Worm (Caenorhabditis elegans) whole organism, L4 larva: ENCODE results near the gene cht-4.
A peak's percentile ranks its signal among the peaks of the same experiment; 100 is the strongest.

Source experiments
- D1046.2 ChIP-seq: fragments of 200-800 bp; sonication (Bioruptor generic); IDR thresholded peaks from 2 replicates; pipeline ENCODE4 v1.3.6; 2022; ENCODE audit warnings: missing genetic modification characterization, missing compliant biosample characterization
- F37D6.2 ChIP-seq: sonication (generic microtip); optimal IDR thresholded peaks from 2 replicates; lab custom pipeline; 2016; ENCODE audit warnings: mild to moderate bottlenecking, missing genetic modification characterization, missing compliant biosample characterization
- R02D3.7 ChIP-seq: fragments of 150-350 bp; sonication (generic microtip); optimal IDR thresholded peaks from 3 replicates; lab custom pipeline; 2014; ENCODE audit warnings: missing biosample characterization, missing genetic modification characterization
- Y48G9A.11 ChIP-seq: fragments of 200-800 bp; sonication (Bioruptor generic); IDR thresholded peaks from 2 replicates; pipeline ENCODE4 v1.3.6; 2022; ENCODE audit warnings: missing genetic modification reagents, missing genetic modification characterization, missing compliant biosample characterization
- ZK546.5 ChIP-seq, 2 experiments: sonication (generic microtip); optimal IDR thresholded peaks; 2 replicates each; lab custom pipeline; 2017; ENCODE audit warnings: missing biosample characterization in 2 of 2, missing genetic modification characterization in 2 of 2
- aly-2 ChIP-seq: sonication (generic microtip); optimal IDR thresholded peaks from 2 replicates; lab custom pipeline; 2018; ENCODE audit warnings: missing biosample characterization, missing genetic modification characterization
- ceh-32 ChIP-seq: sonication (generic microtip); optimal IDR thresholded peaks from 2 replicates; lab custom pipeline; 2016; ENCODE audit warnings: mild to moderate bottlenecking, missing genetic modification characterization, missing compliant biosample characterization; ENCODE audit not compliant: poor library complexity
- ceh-82 ChIP-seq: sonication (generic microtip); optimal IDR thresholded peaks from 2 replicates; lab custom pipeline; 2017; ENCODE audit warnings: missing biosample characterization, missing genetic modification characterization
- daf-12 ChIP-seq: fragments of 150-350 bp; optimal IDR thresholded peaks from 2 replicates; lab custom pipeline; 2014; ENCODE audit warnings: missing biosample characterization, missing genetic modification reagents, missing genetic modification characterization
- daf-16 ChIP-seq, 3 experiments: sonication (generic microtip); optimal IDR thresholded peaks; 2 replicates each; lab custom pipeline; 2016 to 2017; ENCODE audit warnings: missing genetic modification characterization in 3 of 3, missing genetic modification reagents in 3 of 3, mild to moderate bottlenecking in 2 of 3, missing compliant biosample characterization in 2 of 3, missing biosample characterization in 1 of 3, moderate library complexity in 1 of 3
- dmd-6 ChIP-seq: fragments of 200-800 bp; sonication (Bioruptor generic); IDR thresholded peaks from 2 replicates; pipeline ENCODE4 v1.3.6; 2022; ENCODE audit warnings: missing genetic modification reagents, missing genetic modification characterization, missing compliant biosample characterization
- dmd-9 ChIP-seq: fragments of 200-800 bp; sonication (Bioruptor generic); IDR thresholded peaks from 2 replicates; pipeline ENCODE4 v1.3.6; 2022; ENCODE audit warnings: missing genetic modification reagents, missing genetic modification characterization, missing compliant biosample characterization
- dpl-1 ChIP-seq: fragments of 150-350 bp; optimal IDR thresholded peaks from 2 replicates; lab custom pipeline; 2014; ENCODE audit warnings: missing biosample characterization, missing genetic modification reagents, missing genetic modification characterization
- duxl-1 ChIP-seq: sonication (generic microtip); optimal IDR thresholded peaks from 2 replicates; lab custom pipeline; 2016; ENCODE audit warnings: mild to moderate bottlenecking, missing genetic modification characterization, moderate library complexity, missing compliant biosample characterization; ENCODE audit not compliant: poor library complexity
- dve-1 ChIP-seq: sonication (generic microtip); optimal IDR thresholded peaks from 2 replicates; lab custom pipeline; 2017; ENCODE audit warnings: antibody characterized with exemption, mild to moderate bottlenecking, missing genetic modification characterization, missing compliant biosample characterization; ENCODE audit not compliant: insufficient read depth
- egl-43 ChIP-seq: fragments of 200-800 bp; sonication (Bioruptor generic); IDR thresholded peaks from 2 replicates; pipeline ENCODE4 v1.3.6; 2022; ENCODE audit warnings: missing genetic modification reagents, missing genetic modification characterization, missing compliant biosample characterization
- fkh-10 ChIP-seq: fragments of 150-350 bp; optimal IDR thresholded peaks from 2 replicates; lab custom pipeline; 2014; ENCODE audit warnings: missing biosample characterization, missing genetic modification reagents, missing genetic modification characterization
- hif-1 ChIP-seq, 2 experiments: sonication (generic microtip); optimal IDR thresholded peaks; 2 replicates each; lab custom pipeline; 2016 to 2017; ENCODE audit warnings: missing compliant biosample characterization in 2 of 2, missing genetic modification characterization in 2 of 2, missing genetic modification reagents in 2 of 2, missing genotype in 2 of 2, mild to moderate bottlenecking in 1 of 2
- hlh-11 ChIP-seq: fragments of 200-800 bp; sonication (Bioruptor generic); optimal IDR thresholded peaks from 2 replicates; lab custom pipeline; 2018; ENCODE audit warnings: mild to moderate bottlenecking, missing genetic modification characterization, missing compliant biosample characterization
- lin-13 ChIP-seq: fragments of 150-350 bp; optimal IDR thresholded peaks from 2 replicates; lab custom pipeline; 2014; ENCODE audit warnings: missing biosample characterization, missing genetic modification reagents, missing genetic modification characterization
- lin-38 ChIP-seq: fragments of 200-800 bp; sonication (Bioruptor generic); IDR thresholded peaks from 2 replicates; pipeline ENCODE4 v1.3.6; 2022; ENCODE audit warnings: missing genetic modification reagents, missing genetic modification characterization, missing compliant biosample characterization
- lir-3 ChIP-seq: sonication (generic microtip); optimal IDR thresholded peaks from 2 replicates; lab custom pipeline; 2016; ENCODE audit warnings: mild to moderate bottlenecking, missing genetic modification characterization, missing compliant biosample characterization
- mdt-29 ChIP-seq: fragments of 200-800 bp; sonication (Bioruptor generic); IDR thresholded peaks from 2 replicates; pipeline ENCODE4 v1.3.6; 2022; ENCODE audit warnings: missing genetic modification reagents, missing genetic modification characterization, missing compliant biosample characterization
- mes-2 ChIP-seq: sonication (generic microtip); optimal IDR thresholded peaks from 2 replicates; lab custom pipeline; 2016; ENCODE audit warnings: missing genotype, mild to moderate bottlenecking, missing genetic modification characterization, missing compliant biosample characterization; ENCODE audit not compliant: poor library complexity, severe bottlenecking
- mxl-2 ChIP-seq: fragments of 200-800 bp; sonication (Bioruptor generic); conservative IDR thresholded peaks from 2 replicates; pipeline ENCODE4 v1.3.6; 2022; ENCODE audit warnings: missing genetic modification reagents, missing genetic modification characterization, missing compliant biosample characterization
- mxl-3 ChIP-seq: fragments of 200-800 bp; sonication (Bioruptor generic); optimal IDR thresholded peaks from 2 replicates; lab custom pipeline; 2018; ENCODE audit warnings: mild to moderate bottlenecking, missing genetic modification characterization, missing compliant biosample characterization
- nhr-10 ChIP-seq: fragments of 150-350 bp; optimal IDR thresholded peaks from 2 replicates; lab custom pipeline; 2014; ENCODE audit warnings: missing biosample characterization, missing genetic modification characterization
- nhr-28 ChIP-seq: fragments of 150-350 bp; optimal IDR thresholded peaks from 2 replicates; lab custom pipeline; 2014; ENCODE audit warnings: missing biosample characterization, missing genetic modification characterization
- nhr-41 ChIP-seq: fragments of 200-800 bp; sonication (Bioruptor generic); IDR thresholded peaks from 2 replicates; pipeline ENCODE4 v1.3.6; 2022; ENCODE audit warnings: missing genetic modification reagents, missing genetic modification characterization, missing compliant biosample characterization
- nhr-42 ChIP-seq: fragments of 200-800 bp; sonication (Bioruptor generic); IDR thresholded peaks from 2 replicates; pipeline ENCODE4 v1.3.6; 2022; ENCODE audit warnings: missing genetic modification characterization, missing compliant biosample characterization
- nhr-6 ChIP-seq: fragments of 150-350 bp; optimal IDR thresholded peaks from 2 replicates; lab custom pipeline; 2014; ENCODE audit warnings: missing biosample characterization, missing genetic modification characterization
- nhr-77 ChIP-seq: fragments of 150-350 bp; optimal IDR thresholded peaks from 2 replicates; lab custom pipeline; 2014; ENCODE audit warnings: missing biosample characterization, missing genetic modification characterization
- php-3 ChIP-seq: fragments of 200-800 bp; sonication (Bioruptor generic); IDR thresholded peaks from 2 replicates; pipeline ENCODE4 v1.3.6; 2022; ENCODE audit warnings: missing genetic modification reagents, missing genetic modification characterization, missing compliant biosample characterization
- pqm-1 ChIP-seq: sonication (generic microtip); optimal IDR thresholded peaks from 2 replicates; lab custom pipeline; 2017; ENCODE audit warnings: missing biosample characterization, missing genetic modification characterization
- saeg-2 ChIP-seq: fragments of 200-800 bp; sonication (Bioruptor generic); IDR thresholded peaks from 2 replicates; pipeline ENCODE4 v1.3.6; 2022; ENCODE audit warnings: missing genetic modification reagents, missing genetic modification characterization, missing compliant biosample characterization
- set-16 ChIP-seq: fragments of 200-800 bp; sonication (Bioruptor generic); IDR thresholded peaks from 2 replicates; pipeline ENCODE4 v1.3.6; 2022; ENCODE audit warnings: missing genetic modification reagents, missing genetic modification characterization, missing compliant biosample characterization
- skn-1 ChIP-seq: fragments of 150-350 bp; optimal IDR thresholded peaks from 2 replicates; lab custom pipeline; 2014; ENCODE audit warnings: missing biosample characterization, missing genetic modification characterization
- snpc-1.2 ChIP-seq: fragments of 200-800 bp; sonication (Bioruptor generic); IDR thresholded peaks from 2 replicates; pipeline ENCODE4 v1.3.6; 2022; ENCODE audit warnings: missing genetic modification reagents, missing genetic modification characterization, missing compliant biosample characterization
- spr-3 ChIP-seq: fragments of 200-800 bp; sonication (Bioruptor generic); optimal IDR thresholded peaks from 2 replicates; lab custom pipeline; 2018; ENCODE audit warnings: mild to moderate bottlenecking, missing genetic modification characterization, missing compliant biosample characterization
- unc-130 ChIP-seq: sonication (generic microtip); optimal IDR thresholded peaks from 2 replicates; lab custom pipeline; 2016; ENCODE audit warnings: missing genetic modification reagents, missing genetic modification characterization, missing compliant biosample characterization
- zip-11 ChIP-seq: fragments of 200-800 bp; sonication (Bioruptor generic); IDR thresholded peaks from 2 replicates; pipeline ENCODE4 v1.3.6; 2022; ENCODE audit warnings: missing genetic modification characterization, missing compliant biosample characterization
- ztf-11 ChIP-seq: fragments of 150-350 bp; optimal IDR thresholded peaks from 2 replicates; lab custom pipeline; 2014; ENCODE audit warnings: missing biosample characterization, missing genetic modification characterization

Gene cht-4

ce11 chrIII:1698842-1699241, 41.6 kb upstream of the cht-4 start, which contains the start of gene fbxa-74 (continued):
- no peak for TF ChIP-seq snpc-1.2 (GFP tag; lab: Robert Waterston, UW)
- TF ChIP-seq saeg-2 (GFP tag; lab: Robert Waterston, UW), result no peak
- TF ChIP-seq mdt-29 (GFP tag; lab: Robert Waterston, UW), result no peak
- TF ChIP-seq nhr-10, result no peak
- TF ChIP-seq mxl-3 (GFP tag; lab: Kevin White, UChicago), result no peak
- TF ChIP-seq nhr-28 (tag; lab: Kevin White, UChicago), result peak; percentile 56
- TF ChIP-seq daf-16 (GFP tag; optimal IDR thresholded peaks at IDR 0.05; lab: Kevin White, UChicago), result no peak
- no peak for TF ChIP-seq daf-16 (tag; optimal IDR thresholded peaks at IDR 0.05; lab: Kevin White, UChicago)
- TF ChIP-seq skn-1 (tag; lab: Kevin White, UChicago), result no peak
- no peak for TF ChIP-seq aly-2 (tag; lab: Kevin White, UChicago)
- TF ChIP-seq php-3 (GFP tag; lab: Robert Waterston, UW), result no peak
- TF ChIP-seq D1046.2 (GFP tag; lab: Robert Waterston, UW), result no peak
- TF ChIP-seq R02D3.7, result no peak
- TF ChIP-seq pqm-1 (tag; lab: Kevin White, UChicago), result peak; percentile 87
- TF ChIP-seq nhr-77 (tag; lab: Kevin White, UChicago), result no peak
- TF ChIP-seq nhr-6 (tag; lab: Kevin White, UChicago), result peak; percentile 86
- TF ChIP-seq dmd-6, result peak; percentile 76
- no peak for TF ChIP-seq dpl-1
- no peak for TF ChIP-seq spr-3 (GFP tag; lab: Kevin White, UChicago)
- TF ChIP-seq mxl-2 (GFP tag; lab: Robert Waterston, UW), result no peak
- no peak for TF ChIP-seq F37D6.2 (tag; lab: Kevin White, UChicago)
- TF ChIP-seq set-16, result no peak
- TF ChIP-seq duxl-1 (tag; lab: Kevin White, UChicago), result no peak
- TF ChIP-seq lin-38 (GFP tag; lab: Robert Waterston, UW), result no peak
- TF ChIP-seq lin-13, result no peak
- TF ChIP-seq dve-1, result peak; percentile 41
- no peak for TF ChIP-seq fkh-10 (GFP tag; lab: Kevin White, UChicago)
- no peak for TF ChIP-seq unc-130 (GFP tag; lab: Kevin White, UChicago)
- TF ChIP-seq ztf-11 (tag; lab: Kevin White, UChicago), result no peak
- TF ChIP-seq ceh-82 (tag; lab: Kevin White, UChicago), result no peak
- TF ChIP-seq, all 104 proteins: peak for 6

ce11 chrIII:1695006-1695405, 37.7 kb upstream of the cht-4 start, which contains the start of gene srd-64:
srd-64 (minus strand) TSS chrIII:1695106.
- no peak for TF ChIP-seq nhr-6 (tag; lab: Kevin White, UChicago)
- TF ChIP-seq ceh-32 (tag; lab: Kevin White, UChicago), result no peak
- TF ChIP-seq Y48G9A.11, result no peak
- TF ChIP-seq dmd-9 (GFP tag; lab: Robert Waterston, UW), result no peak
- TF ChIP-seq daf-12 (tag; lab: Kevin White, UChicago), result no peak
- no peak for TF ChIP-seq lir-3 (tag; lab: Kevin White, UChicago)
- no peak for TF ChIP-seq daf-16 (GFP tag; optimal IDR thresholded peaks at IDR 0.05; lab: Kevin White, UChicago)
- TF ChIP-seq daf-16 (tag; optimal IDR thresholded peaks at IDR 0.05; lab: Kevin White, UChicago), result no peak
- no peak for TF ChIP-seq zip-11 (GFP tag; lab: Robert Waterston, UW)
- TF ChIP-seq egl-43, result no peak
- no peak for TF ChIP-seq snpc-1.2 (GFP tag; lab: Robert Waterston, UW)
- TF ChIP-seq ZK546.5 (tag; optimal IDR thresholded peaks at IDR 0.05; lab: Kevin White, UChicago), result no peak
- no peak for TF ChIP-seq hif-1 (tag; optimal IDR thresholded peaks at IDR 0.05; lab: Kevin White, UChicago)
- TF ChIP-seq mes-2, result no peak
- TF ChIP-seq nhr-42, result no peak
- no peak for TF ChIP-seq nhr-41 (GFP tag; lab: Robert Waterston, UW)
- TF ChIP-seq hlh-11 (tag; lab: Kevin White, UChicago), result no peak
- TF ChIP-seq, all 104 proteins: peak for 0
